Worm (Caenorhabditis elegans) whole organism, late embryonic: ENCODE results near the gene vab-2.

Experiments used
- C38D4.7 ChIP-seq: fragments of 200-800 bp; sonication (Bioruptor generic); optimal IDR thresholded peaks from 2 replicates; lab custom pipeline; 2018; ENCODE audit warnings: mild to moderate bottlenecking, missing genetic modification characterization, moderate library complexity, missing compliant biosample characterization
- K02D7.2 ChIP-seq: sonication (generic microtip); optimal IDR thresholded peaks from 2 replicates; lab custom pipeline; 2017; ENCODE audit warnings: mild to moderate bottlenecking, missing genetic modification characterization, missing compliant biosample characterization
- Y22D7AL.16 ChIP-seq: sonication (generic microtip); optimal IDR thresholded peaks from 2 replicates; lab custom pipeline; 2016; ENCODE audit warnings: missing genetic modification characterization, missing compliant biosample characterization
- ama-1 ChIP-seq: fragments of 150-350 bp; optimal IDR thresholded peaks from 2 replicates; lab custom pipeline; 2014
- ceh-18 ChIP-seq: sonication (generic microtip); optimal IDR thresholded peaks from 2 replicates; lab custom pipeline; 2016; ENCODE audit warnings: missing genetic modification characterization, missing compliant biosample characterization
- che-1 ChIP-seq: sonication (generic microtip); optimal IDR thresholded peaks from 2 replicates; lab custom pipeline; 2016; ENCODE audit warnings: mild to moderate bottlenecking, missing genetic modification characterization, missing compliant biosample characterization
- hlh-8 ChIP-seq: sonication (generic microtip); optimal IDR thresholded peaks from 2 replicates; lab custom pipeline; 2016; ENCODE audit warnings: missing genotype, missing genetic modification characterization, missing compliant biosample characterization
- nfya-1 ChIP-seq: sonication (generic microtip); optimal IDR thresholded peaks from 2 replicates; lab custom pipeline; 2017; ENCODE audit warnings: missing genetic modification characterization, mild to moderate bottlenecking, missing compliant biosample characterization, antibody characterized with exemption, moderate library complexity
- nhr-11 ChIP-seq: fragments of 150-350 bp; optimal IDR thresholded peaks from 2 replicates; lab custom pipeline; 2014; ENCODE audit warnings: missing biosample characterization, missing genetic modification characterization
- tbx-2 ChIP-seq: sonication (generic microtip); optimal IDR thresholded peaks from 2 replicates; lab custom pipeline; 2016; ENCODE audit warnings: missing genetic modification characterization, missing compliant biosample characterization

- TF ChIP-seq nhr-11 (tag; lab: Kevin White, UChicago) (no peak), ama-1 (lab: Kevin White, UChicago) (peak; percentile 43), C38D4.7 (GFP tag; lab: Kevin White, UChicago) (no peak), tbx-2 (tag; lab: Kevin White, UChicago) (peak; percentile 69), hlh-8 (tag; lab: Kevin White, UChicago) (no peak), nfya-1 (tag; lab: Kevin White, UChicago) (no peak), Y22D7AL.16 (no peak), K02D7.2 (tag; lab: Kevin White, UChicago) (no peak), ceh-18 (tag; lab: Kevin White, UChicago) (no peak), che-1 (tag; lab: Kevin White, UChicago) (no peak)
Observed at ce11 chrIV:3764012-3764549, 2.5 kb downstream of the vab-2 start.
